Fruit fly (Drosophila melanogaster) whole organism, embryonic: ENCODE data around the gene Nepl21.

ENCODE experiments used
- ATbp ChIP-seq: fragments of 200-800 bp; sonication (Bioruptor generic); optimal IDR thresholded peaks from 2 replicates; lab custom pipeline; 2017; ENCODE audit warnings: missing biosample characterization, mild to moderate bottlenecking, missing genetic modification characterization, missing genetic modification reagents
- CG10321 ChIP-seq: fragments of 200-800 bp; sonication (Bioruptor generic); IDR thresholded peaks from 2 replicates; pipeline ENCODE4 v1.3.6; 2022; ENCODE audit warnings: missing biosample characterization, missing genetic modification characterization
- CG10462 ChIP-seq: fragments of 200-800 bp; sonication (Bioruptor generic); optimal IDR thresholded peaks from 2 replicates; lab custom pipeline; 2016; ENCODE audit warnings: missing biosample characterization, missing genetic modification characterization
- CG10959 ChIP-seq: fragments of 200-800 bp; sonication (Bioruptor generic); IDR thresholded peaks from 2 replicates; pipeline ENCODE4 v1.3.6; 2022; ENCODE audit warnings: missing biosample characterization, missing genetic modification characterization
- CG10979 ChIP-seq: fragments of 200-800 bp; sonication (Bioruptor generic); optimal IDR thresholded peaks from 2 replicates; lab custom pipeline; 2018; ENCODE audit warnings: missing biosample characterization, mild to moderate bottlenecking, missing genetic modification characterization, moderate library complexity
- CG11696 ChIP-seq: fragments of 200-800 bp; sonication (Bioruptor generic); IDR thresholded peaks from 2 replicates; pipeline ENCODE4 v1.3.6; 2022; ENCODE audit warnings: missing biosample characterization, missing genetic modification characterization
- CG12299 ChIP-seq: fragments of 200-800 bp; sonication (Bioruptor generic); optimal IDR thresholded peaks from 2 replicates; lab custom pipeline; 2018; ENCODE audit warnings: missing biosample characterization, mild to moderate bottlenecking, missing genetic modification characterization
- CG13624 ChIP-seq: fragments of 200-800 bp; sonication (Bioruptor generic); optimal IDR thresholded peaks from 2 replicates; lab custom pipeline; 2016; ENCODE audit warnings: missing biosample characterization, missing genetic modification characterization
- CG15073 ChIP-seq: fragments of 200-800 bp; sonication (Bioruptor generic); optimal IDR thresholded peaks from 2 replicates; lab custom pipeline; 2016; ENCODE audit warnings: missing biosample characterization, missing genetic modification characterization
- CG16863 ChIP-seq: fragments of 200-800 bp; sonication (Bioruptor generic); optimal IDR thresholded peaks from 3 replicates; lab custom pipeline; 2016; ENCODE audit warnings: missing biosample characterization, missing genetic modification characterization
- CG18619 ChIP-seq: fragments of 200-800 bp; sonication (Bioruptor generic); optimal IDR thresholded peaks from 3 replicates; lab custom pipeline; 2017; ENCODE audit warnings: missing biosample characterization, mild to moderate bottlenecking, missing genetic modification characterization
- CG18764 ChIP-seq: fragments of 200-800 bp; sonication (Bioruptor generic); optimal IDR thresholded peaks from 3 replicates; lab custom pipeline; 2016; ENCODE audit warnings: missing biosample characterization, missing genetic modification characterization
- CG2120 ChIP-seq: fragments of 200-800 bp; sonication (Bioruptor generic); optimal IDR thresholded peaks from 3 replicates; lab custom pipeline; 2016; ENCODE audit warnings: missing biosample characterization, missing genetic modification characterization
- CG2875 ChIP-seq: fragments of 200-800 bp; sonication (Bioruptor generic); optimal IDR thresholded peaks from 2 replicates; lab custom pipeline; 2017; ENCODE audit warnings: missing biosample characterization, mild to moderate bottlenecking, missing genetic modification characterization, missing genetic modification reagents
- CG30403 ChIP-seq: fragments of 200-800 bp; sonication (Bioruptor generic); optimal IDR thresholded peaks from 3 replicates; lab custom pipeline; 2016; ENCODE audit warnings: missing biosample characterization, missing genetic modification characterization
- CG31365 ChIP-seq: fragments of 200-800 bp; sonication (Bioruptor generic); optimal IDR thresholded peaks from 2 replicates; lab custom pipeline; 2018; ENCODE audit warnings: missing biosample characterization, mild to moderate bottlenecking, missing genetic modification characterization
- CG3407 ChIP-seq: fragments of 200-800 bp; sonication (Bioruptor generic); optimal IDR thresholded peaks from 2 replicates; lab custom pipeline; 2018; ENCODE audit warnings: missing biosample characterization, mild to moderate bottlenecking, missing genetic modification characterization
- CG4282 ChIP-seq: fragments of 200-800 bp; sonication (Bioruptor generic); optimal IDR thresholded peaks from 2 replicates; lab custom pipeline; 2016; ENCODE audit warnings: missing biosample characterization, missing genetic modification characterization
- CG4707 ChIP-seq: fragments of 200-800 bp; sonication (Bioruptor generic); optimal IDR thresholded peaks from 2 replicates; lab custom pipeline; 2018; ENCODE audit warnings: missing biosample characterization, mild to moderate bottlenecking, missing genetic modification characterization, moderate library complexity
- D19B ChIP-seq: fragments of 200-800 bp; sonication (Bioruptor generic); optimal IDR thresholded peaks from 2 replicates; lab custom pipeline; 2017; ENCODE audit warnings: missing biosample characterization, mild to moderate bottlenecking, missing genetic modification characterization
- Dll ChIP-seq: fragments of 200-800 bp; sonication (Bioruptor generic); IDR thresholded peaks from 4 replicates; pipeline ENCODE4 v1.3.6; 2022; ENCODE audit warnings: missing biosample characterization, missing genetic modification characterization; ENCODE audit not compliant: partially characterized antibody
- Ets97D ChIP-seq: fragments of 200-800 bp; sonication (Bioruptor generic); optimal IDR thresholded peaks from 3 replicates; lab custom pipeline; 2016; ENCODE audit warnings: missing biosample characterization, missing genetic modification characterization
- HLH4C ChIP-seq: fragments of 200-800 bp; sonication (Bioruptor generic); IDR thresholded peaks from 3 replicates; pipeline ENCODE4 v1.3.6; 2022; ENCODE audit warnings: missing biosample characterization, missing genetic modification characterization; ENCODE audit not compliant: partially characterized antibody
- HLHmδ ChIP-seq: fragments of 200-800 bp; sonication (Bioruptor generic); optimal IDR thresholded peaks from 2 replicates; lab custom pipeline; 2018; ENCODE audit warnings: missing biosample characterization, mild to moderate bottlenecking, missing genetic modification characterization, moderate library complexity
- Lpt ChIP-seq: fragments of >200 bp; optimal IDR thresholded peaks from 2 replicates; lab custom pipeline; 2018; ENCODE audit warnings: missing biosample characterization, missing genetic modification characterization
- MBD-R2 ChIP-seq: fragments of 200-800 bp; sonication (Bioruptor generic); IDR thresholded peaks from 2 replicates; pipeline ENCODE4 v1.3.6; 2022; ENCODE audit warnings: missing biosample characterization, missing genetic modification characterization
- NFAT ChIP-seq: fragments of 200-800 bp; sonication (Bioruptor generic); IDR thresholded peaks from 2 replicates; pipeline ENCODE4 v1.3.6; 2022; ENCODE audit warnings: missing biosample characterization, missing genetic modification characterization
- Rfx ChIP-seq: fragments of 200-800 bp; sonication (Bioruptor generic); IDR thresholded peaks from 2 replicates; pipeline ENCODE4 v1.3.6; 2022; ENCODE audit warnings: missing biosample characterization, missing genetic modification characterization
- Side ChIP-seq: fragments of 200-800 bp; sonication (Bioruptor generic); optimal IDR thresholded peaks from 2 replicates; lab custom pipeline; 2016; ENCODE audit warnings: missing biosample characterization, missing genetic modification characterization
- Sin3A ChIP-seq: fragments of >200 bp; optimal IDR thresholded peaks from 2 replicates; lab custom pipeline; 2018
- Sry-δ ChIP-seq: fragments of 200-800 bp; sonication (Bioruptor generic); optimal IDR thresholded peaks from 2 replicates; lab custom pipeline; 2016; ENCODE audit warnings: missing biosample characterization, missing genetic modification characterization
- Trl ChIP-seq, 3 experiments: fragments of >200 bp in 2 of 3; fragments of 200-800 bp in 1 of 3; sonication (Bioruptor generic) in 1 of 3; optimal IDR thresholded peaks; 2 replicates in 1 of 3; 3 replicates in 2 of 3; lab custom pipeline; 2016 to 2017; ENCODE audit warnings: missing biosample characterization in 1 of 3, missing genetic modification characterization in 1 of 3
- Xbp1 ChIP-seq: fragments of 200-800 bp; sonication (Bioruptor generic); optimal IDR thresholded peaks from 3 replicates; lab custom pipeline; 2016; ENCODE audit warnings: missing biosample characterization, mild to moderate bottlenecking, missing genetic modification characterization
- ab ChIP-seq: fragments of 200-800 bp; sonication (Bioruptor generic); optimal IDR thresholded peaks from 2 replicates; lab custom pipeline; 2016; ENCODE audit warnings: missing biosample characterization, missing genetic modification characterization
- ash1 ChIP-seq: fragments of 200-800 bp; sonication (Bioruptor generic); optimal IDR thresholded peaks from 2 replicates; lab custom pipeline; 2018; ENCODE audit warnings: missing biosample characterization, mild to moderate bottlenecking, missing genetic modification characterization
- bsh ChIP-seq, 2 experiments: fragments of 200-800 bp; sonication (Bioruptor generic); optimal IDR thresholded peaks; 2 replicates each; lab custom pipeline; 2017 to 2018; ENCODE audit warnings: mild to moderate bottlenecking in 2 of 2, missing biosample characterization in 2 of 2, missing genetic modification characterization in 2 of 2, moderate library complexity in 1 of 2
- dan ChIP-seq: fragments of 200-800 bp; sonication (Bioruptor generic); IDR thresholded peaks from 2 replicates; pipeline ENCODE4 v1.3.6; 2022; ENCODE audit warnings: missing biosample characterization, missing genetic modification characterization
- fru ChIP-seq: fragments of >200 bp; optimal IDR thresholded peaks from 2 replicates; lab custom pipeline; 2017
- fu2 ChIP-seq: fragments of 200-800 bp; sonication (Bioruptor generic); optimal IDR thresholded peaks from 2 replicates; lab custom pipeline; 2016; ENCODE audit warnings: missing biosample characterization, missing genetic modification characterization
- gfzf ChIP-seq: fragments of 200-800 bp; sonication (Bioruptor generic); optimal IDR thresholded peaks from 2 replicates; lab custom pipeline; 2016; ENCODE audit warnings: missing biosample characterization, mild to moderate bottlenecking, missing genetic modification characterization, moderate library complexity
- ham ChIP-seq: fragments of 200-800 bp; sonication (Bioruptor generic); IDR thresholded peaks from 2 replicates; pipeline ENCODE4 v1.3.6; 2022; ENCODE audit warnings: missing biosample characterization, missing genetic modification characterization
- ind ChIP-seq: fragments of 200-800 bp; sonication (Bioruptor generic); optimal IDR thresholded peaks from 3 replicates; lab custom pipeline; 2016; ENCODE audit warnings: missing biosample characterization, missing genetic modification characterization
- nerfin-1 ChIP-seq: fragments of 200-800 bp; sonication (Bioruptor generic); optimal IDR thresholded peaks from 3 replicates; lab custom pipeline; 2019; ENCODE audit warnings: missing biosample characterization, mild to moderate bottlenecking, missing genetic modification characterization, moderate library complexity
- sd ChIP-seq: fragments of 200-800 bp; sonication (Bioruptor generic); optimal IDR thresholded peaks from 3 replicates; lab custom pipeline; 2018; ENCODE audit warnings: missing biosample characterization, mild to moderate bottlenecking, missing genetic modification characterization, moderate library complexity
- slbo ChIP-seq: fragments of 200-800 bp; sonication (Bioruptor generic); IDR thresholded peaks from 2 replicates; pipeline ENCODE4 v1.3.6; 2022; ENCODE audit warnings: missing biosample characterization, missing genetic modification characterization
- sna ChIP-seq: fragments of 200-800 bp; sonication (Bioruptor generic); IDR thresholded peaks from 2 replicates; pipeline ENCODE4 v1.3.6; 2022; ENCODE audit warnings: missing biosample characterization, missing genetic modification characterization; ENCODE audit not compliant: partially characterized antibody
- sug ChIP-seq: fragments of 200-800 bp; optimal IDR thresholded peaks from 2 replicates; lab custom pipeline; 2019; ENCODE audit warnings: missing biosample characterization, mild to moderate bottlenecking, missing genetic modification characterization, moderate library complexity
- unc-4 ChIP-seq: fragments of 200-800 bp; sonication (Bioruptor generic); IDR thresholded peaks from 2 replicates; pipeline ENCODE4 v1.3.6; 2022; ENCODE audit warnings: missing biosample characterization, missing genetic modification characterization; ENCODE audit not compliant: partially characterized antibody
- vfl ChIP-seq: fragments of 200-800 bp; sonication (Bioruptor generic); optimal IDR thresholded peaks from 2 replicates; lab custom pipeline; 2016; ENCODE audit warnings: missing biosample characterization, missing genetic modification characterization

Gene Nepl21

dm6 chr3R:28888561-28889426, 5.3 kb downstream of the Nepl21 start (continued):
- TF ChIP-seq unc-4 (GFP tag; lab: Robert Waterston, UW) = no peak
- peak; percentile 32 for TF ChIP-seq MBD-R2 (GFP tag; lab: Robert Waterston, UW)
- TF ChIP-seq CG30403 (GFP tag; lab: Kevin White, UChicago) = peak; percentile 89
- no peak for TF ChIP-seq Trl (optimal IDR thresholded peaks at IDR 0.05; lab: Kevin White, UChicago)
- TF ChIP-seq Trl (GFP tag; optimal IDR thresholded peaks at IDR 0.05; lab: Kevin White, UChicago) = peak; percentile 89
- TF ChIP-seq NFAT = peak; percentile 83
- TF ChIP-seq Ets97D = peak; percentile 60
- peak; percentile 85 for TF ChIP-seq CG18764
- TF ChIP-seq CG10979 (tag; lab: Kevin White, UChicago) = peak; percentile 62
- no peak for TF ChIP-seq ash1 (GFP tag; lab: Kevin White, UChicago)
- TF ChIP-seq CG10462 (GFP tag; lab: Kevin White, UChicago) = peak; percentile 53
- 0 out of 4 replicates have a peak, but pooled peaks have one; percentile 37 for TF ChIP-seq Dll (GFP tag; lab: Robert Waterston, UW)
- TF ChIP-seq CG2875 (GFP tag; lab: Kevin White, UChicago) = no peak
- TF ChIP-seq CG4707 (GFP tag; lab: Kevin White, UChicago) = no peak
- TF ChIP-seq CG16863 (GFP tag; lab: Kevin White, UChicago) = peak; percentile 78
- TF ChIP-seq gfzf (GFP tag; lab: Kevin White, UChicago) = peak; percentile 44
- TF ChIP-seq Lpt (GFP tag; lab: Kevin White, UChicago) = no peak
- no peak for TF ChIP-seq HLH4C (GFP tag; lab: Robert Waterston, UW)
- peak; percentile 79 for TF ChIP-seq D19B (GFP tag; lab: Kevin White, UChicago)
- peak; percentile 92 for TF ChIP-seq fu2 (GFP tag; lab: Kevin White, UChicago)
- TF ChIP-seq CG12299 (tag; lab: Kevin White, UChicago) = peak; percentile 50
- TF ChIP-seq CG3407 (GFP tag; lab: Kevin White, UChicago) = peak; percentile 34
- no peak for TF ChIP-seq HLHmδ
- peak; percentile 80 for TF ChIP-seq CG18619 (GFP tag; lab: Kevin White, UChicago)
- no peak for TF ChIP-seq CG10321
- peak; percentile 39 to 72 for TF ChIP-seq bsh (GFP tag; optimal IDR thresholded peaks at IDR 0.05; lab: Kevin White, UChicago)
- peak; percentile 15; the same call in 1 of the 2 replicates for TF ChIP-seq ham (GFP tag; lab: Robert Waterston, UW)
- peak; percentile 70 for TF ChIP-seq nerfin-1 (tag; lab: Kevin White, UChicago)
- TF ChIP-seq fru (lab: Kevin White, UChicago) = no peak
- TF ChIP-seq Side (GFP tag; lab: Kevin White, UChicago) = peak; percentile 80
- TF ChIP-seq slbo (GFP tag; lab: Robert Waterston, UW) = peak; percentile 84
- peak; percentile 89 for TF ChIP-seq vfl (GFP tag; lab: Kevin White, UChicago)
- peak; percentile 91 for TF ChIP-seq ind (GFP tag; lab: Kevin White, UChicago)
- no peak for TF ChIP-seq CG15073
- TF ChIP-seq CG2120 (GFP tag; lab: Kevin White, UChicago) = peak; percentile 95
- peak; percentile 55 for TF ChIP-seq ab (GFP tag; lab: Kevin White, UChicago)
- peak; percentile 85 for TF ChIP-seq Xbp1
- TF ChIP-seq Rfx (GFP tag; lab: Robert Waterston, UW) = peak; percentile 90
- TF ChIP-seq sna = 0 out of 2 replicates have a peak, but pooled peaks have one; percentile 12
- TF ChIP-seq CG10959 (GFP tag; lab: Robert Waterston, UW) = peak; percentile 47; the same call in 1 of the 2 replicates
- TF ChIP-seq Sry-δ (GFP tag; lab: Kevin White, UChicago) = peak; percentile 54
- TF ChIP-seq CG13624 = peak; percentile 91
- peak; percentile 62 for TF ChIP-seq Sin3A (lab: Kevin White, UChicago)
- no peak for TF ChIP-seq dan (GFP tag; lab: Robert Waterston, UW)
- TF ChIP-seq ATbp = peak; percentile 57
- peak; percentile 44 for TF ChIP-seq CG31365 (tag; lab: Kevin White, UChicago)
- TF ChIP-seq sug (tag; lab: Kevin White, UChicago) = peak; percentile 81
- TF ChIP-seq CG11696 (GFP tag; lab: Robert Waterston, UW) = no peak
- peak; percentile 79 for TF ChIP-seq CG4282
- TF ChIP-seq sd (tag; lab: Kevin White, UChicago) = peak; percentile 99
